Worm (Caenorhabditis elegans) whole organism, midembryonic: ENCODE results near the gene stdh-3.

Source experiments
- T22C8.4 ChIP-seq: fragments of 200-800 bp; sonication (Bioruptor generic); IDR thresholded peaks from 2 replicates; pipeline ENCODE4 v1.3.6; 2022; ENCODE audit warnings: missing genetic modification characterization, missing compliant biosample characterization
- ref-1 ChIP-seq: fragments of 200-800 bp; sonication (Bioruptor generic); conservative IDR thresholded peaks from 2 replicates; pipeline ENCODE4 v1.3.6; 2022; ENCODE audit warnings: missing genetic modification reagents, missing genetic modification characterization, missing compliant biosample characterization

DNA sequence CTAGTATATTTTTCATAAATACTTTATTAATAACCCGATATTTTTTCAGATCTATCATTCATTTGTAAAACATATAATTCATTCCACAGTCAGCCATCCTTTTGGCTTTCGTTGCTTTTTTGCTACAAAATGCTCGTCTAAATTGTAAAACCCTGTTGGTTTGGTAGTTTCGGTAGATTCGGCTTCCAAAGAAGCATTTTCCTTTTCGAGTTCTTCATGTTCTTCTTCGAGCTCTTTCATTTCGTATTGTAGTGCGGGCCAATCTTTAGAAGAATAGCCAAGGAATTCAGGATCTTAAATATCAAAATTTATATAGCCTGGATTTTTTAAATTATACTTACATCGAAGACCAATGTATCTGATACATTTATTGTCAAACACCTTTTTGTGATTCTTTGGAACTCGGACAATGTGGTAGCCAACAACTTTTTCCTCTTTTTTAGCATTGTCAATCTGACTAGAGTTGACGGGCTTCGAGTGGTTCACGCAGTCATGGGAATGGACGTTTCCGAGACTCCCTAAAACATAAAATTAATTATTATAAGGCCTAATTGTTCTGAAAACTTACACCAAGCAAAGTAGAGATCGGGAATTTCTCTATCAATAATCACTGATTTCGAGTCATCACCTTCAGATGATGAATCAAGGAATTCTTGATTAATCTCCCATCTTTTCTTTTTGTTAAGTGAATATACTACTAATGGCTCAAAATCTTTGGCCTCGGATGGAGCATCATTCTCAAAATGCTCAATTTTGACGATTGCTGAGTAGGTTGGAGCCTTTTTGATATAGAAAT is 3.9 kb downstream of the stdh-3 start:
- TF ChIP-seq T22C8.4 (no peak), ref-1 (GFP tag; lab: Robert Waterston, UW) (no peak)
